Worm (Caenorhabditis elegans) whole organism, L1 larva: Measurements from ENCODE around the gene xpf-1.

Experiments used
- alr-1 ChIP-seq: fragments of 200-800 bp; sonication (Bioruptor generic); optimal IDR thresholded peaks from 2 replicates; lab custom pipeline; 2018; ENCODE audit warnings: borderline replicate concordance, mild to moderate bottlenecking, missing genetic modification characterization, missing compliant biosample characterization
- hlh-4 ChIP-seq: sonication (generic microtip); optimal IDR thresholded peaks from 2 replicates; lab custom pipeline; 2016; ENCODE audit warnings: mild to moderate bottlenecking, missing genetic modification characterization, missing compliant biosample characterization
- jun-1 ChIP-seq: fragments of 150-350 bp; optimal IDR thresholded peaks from 2 replicates; lab custom pipeline; 2014; ENCODE audit warnings: missing biosample characterization, missing genetic modification reagents, missing genetic modification characterization
- lin-39 ChIP-seq: fragments of 150-350 bp; optimal IDR thresholded peaks from 2 replicates; lab custom pipeline; 2014; ENCODE audit warnings: missing biosample characterization, missing genetic modification reagents, missing genetic modification characterization
- lsy-2 ChIP-seq, 2 experiments: fragments of 150-350 bp; optimal IDR thresholded peaks; 2 replicates each; lab custom pipeline; 2014; ENCODE audit warnings: missing biosample characterization in 2 of 2, missing genetic modification characterization in 2 of 2
- nhr-11 ChIP-seq: fragments of 150-350 bp; optimal IDR thresholded peaks from 2 replicates; lab custom pipeline; 2014; ENCODE audit warnings: missing biosample characterization, missing genetic modification characterization
- tbx-2 ChIP-seq: sonication (generic microtip); optimal IDR thresholded peaks from 2 replicates; lab custom pipeline; 2016; ENCODE audit warnings: missing genetic modification characterization, missing compliant biosample characterization

ce11 chrII:11652679-11653174, 43.2 kb upstream of the xpf-1 start, which contains the start of the genes rad-23 and rpn-12:
- TF ChIP-seq tbx-2 (tag; lab: Kevin White, UChicago) (peak; percentile 41), nhr-11 (tag; lab: Kevin White, UChicago) (no peak), lin-39 (tag; lab: Kevin White, UChicago) (no peak), lsy-2 (tag; optimal IDR thresholded peaks at IDR 0.05; lab: Kevin White, UChicago) (peak; percentile 76 to 91), hlh-4 (tag; lab: Kevin White, UChicago) (no peak), jun-1 (tag; lab: Kevin White, UChicago) (no peak), alr-1 (tag; lab: Kevin White, UChicago) (no peak)
